Worm (Caenorhabditis elegans) whole organism, L4 larva: Measurements from ENCODE around the gene ZK546.4.
"Not testable (repeated sequence)": the region's sequence is repeated elsewhere in the genome, so short reads cannot be mapped to it uniquely, and the experiment has no call there.

Source experiments
- F37D6.2 ChIP-seq: sonication (generic microtip); optimal IDR thresholded peaks from 2 replicates; lab custom pipeline; 2016; ENCODE audit warnings: mild to moderate bottlenecking, missing genetic modification characterization, missing compliant biosample characterization
- F49E8.2 ChIP-seq: sonication (generic microtip); optimal IDR thresholded peaks from 2 replicates; lab custom pipeline; 2016; ENCODE audit warnings: missing compliant biosample characterization, mild to moderate bottlenecking, missing genetic modification characterization, borderline replicate concordance
- T20F7.1 ChIP-seq: fragments of 200-800 bp; sonication (Bioruptor generic); optimal IDR thresholded peaks from 2 replicates; lab custom pipeline; 2018; ENCODE audit warnings: mild to moderate bottlenecking, missing genetic modification characterization, missing compliant biosample characterization
- T26A8.4 ChIP-seq: fragments of 200-800 bp; sonication (Bioruptor generic); IDR thresholded peaks from 2 replicates; pipeline ENCODE4 v1.3.6; 2022; ENCODE audit warnings: missing genetic modification characterization, missing compliant biosample characterization
- aha-1 ChIP-seq: fragments of 150-350 bp; peaks from one replicate; lab custom pipeline; 2014; ENCODE audit warnings: missing biosample characterization, missing genetic modification characterization
- ama-1 ChIP-seq: fragments of 150-350 bp; optimal IDR thresholded peaks from 2 replicates; lab custom pipeline; 2014; ENCODE audit warnings: inconsistent platforms, mixed read lengths
- arid-1 ChIP-seq: fragments of 200-800 bp; sonication (Bioruptor generic); conservative IDR thresholded peaks from 2 replicates; pipeline ENCODE4 v1.3.6; 2022; ENCODE audit warnings: missing genetic modification reagents, missing genetic modification characterization, missing compliant biosample characterization
- ceh-20 ChIP-seq: fragments of 200-800 bp; sonication (Bioruptor generic); IDR thresholded peaks from 2 replicates; pipeline ENCODE4 v1.3.6; 2022; ENCODE audit warnings: missing genetic modification reagents, missing genetic modification characterization, missing compliant biosample characterization
- ces-1 ChIP-seq: fragments of 150-350 bp; sonication (generic microtip); optimal IDR thresholded peaks from 4 replicates; lab custom pipeline; 2014; ENCODE audit warnings: missing biosample characterization, missing genetic modification reagents, missing genetic modification characterization
- daf-16 ChIP-seq, 3 experiments: sonication (generic microtip); optimal IDR thresholded peaks; 2 replicates each; lab custom pipeline; 2016 to 2017; ENCODE audit warnings: missing genetic modification characterization in 3 of 3, missing genetic modification reagents in 3 of 3, mild to moderate bottlenecking in 2 of 3, missing compliant biosample characterization in 2 of 3, missing biosample characterization in 1 of 3, moderate library complexity in 1 of 3
- daf-19 ChIP-seq: fragments of 200-800 bp; sonication (Bioruptor generic); conservative IDR thresholded peaks from 2 replicates; pipeline ENCODE4 v1.3.6; 2022; ENCODE audit warnings: missing genetic modification characterization, missing compliant biosample characterization
- daf-8 ChIP-seq: fragments of 200-800 bp; sonication (Bioruptor generic); IDR thresholded peaks from 2 replicates; pipeline ENCODE4 v1.3.6; 2022; ENCODE audit warnings: missing genetic modification characterization, missing compliant biosample characterization
- dmd-8 ChIP-seq: fragments of 200-800 bp; sonication (Bioruptor generic); IDR thresholded peaks from 2 replicates; pipeline ENCODE4 v1.3.6; 2022; ENCODE audit warnings: missing genetic modification characterization, missing compliant biosample characterization
- dpl-1 ChIP-seq: fragments of 150-350 bp; optimal IDR thresholded peaks from 2 replicates; lab custom pipeline; 2014; ENCODE audit warnings: missing biosample characterization, missing genetic modification reagents, missing genetic modification characterization
- dve-1 ChIP-seq: sonication (generic microtip); optimal IDR thresholded peaks from 2 replicates; lab custom pipeline; 2017; ENCODE audit warnings: antibody characterized with exemption, mild to moderate bottlenecking, missing genetic modification characterization, missing compliant biosample characterization; ENCODE audit not compliant: insufficient read depth
- egl-43 ChIP-seq: fragments of 200-800 bp; sonication (Bioruptor generic); IDR thresholded peaks from 2 replicates; pipeline ENCODE4 v1.3.6; 2022; ENCODE audit warnings: missing genetic modification reagents, missing genetic modification characterization, missing compliant biosample characterization
- hlh-11 ChIP-seq: fragments of 200-800 bp; sonication (Bioruptor generic); optimal IDR thresholded peaks from 2 replicates; lab custom pipeline; 2018; ENCODE audit warnings: mild to moderate bottlenecking, missing genetic modification characterization, missing compliant biosample characterization
- hlh-30 ChIP-seq: sonication (generic microtip); optimal IDR thresholded peaks from 2 replicates; lab custom pipeline; 2017; ENCODE audit warnings: antibody characterized with exemption, mild to moderate bottlenecking, missing genetic modification characterization, missing compliant biosample characterization; ENCODE audit not compliant: insufficient read depth
- lim-7 ChIP-seq: fragments of 200-800 bp; sonication (Bioruptor generic); IDR thresholded peaks from 2 replicates; pipeline ENCODE4 v1.3.6; 2022; ENCODE audit warnings: missing genetic modification characterization, missing compliant biosample characterization
- lin-13 ChIP-seq: fragments of 150-350 bp; optimal IDR thresholded peaks from 2 replicates; lab custom pipeline; 2014; ENCODE audit warnings: missing biosample characterization, missing genetic modification reagents, missing genetic modification characterization
- lin-38 ChIP-seq: fragments of 200-800 bp; sonication (Bioruptor generic); IDR thresholded peaks from 2 replicates; pipeline ENCODE4 v1.3.6; 2022; ENCODE audit warnings: missing genetic modification reagents, missing genetic modification characterization, missing compliant biosample characterization
- lsy-2 ChIP-seq, 2 experiments: fragments of 150-350 bp in 1 of 2; sonication (generic microtip) in 1 of 2; optimal IDR thresholded peaks; 2 replicates each; lab custom pipeline; 2014 to 2017; ENCODE audit warnings: missing biosample characterization in 2 of 2, missing genetic modification characterization in 2 of 2
- madf-9 ChIP-seq: fragments of 200-800 bp; sonication (Bioruptor generic); conservative IDR thresholded peaks from 2 replicates; pipeline ENCODE4 v1.3.6; 2022; ENCODE audit warnings: missing genetic modification reagents, missing genetic modification characterization, missing compliant biosample characterization
- mep-1 ChIP-seq: fragments of 150-350 bp; sonication (generic microtip); optimal IDR thresholded peaks from 3 replicates; lab custom pipeline; 2014; ENCODE audit warnings: missing biosample characterization, missing genetic modification characterization
- mes-2 ChIP-seq: sonication (generic microtip); optimal IDR thresholded peaks from 2 replicates; lab custom pipeline; 2016; ENCODE audit warnings: missing genotype, mild to moderate bottlenecking, missing genetic modification characterization, missing compliant biosample characterization; ENCODE audit not compliant: poor library complexity, severe bottlenecking
- nhr-102 ChIP-seq: sonication (generic microtip); optimal IDR thresholded peaks from 2 replicates; lab custom pipeline; 2016; ENCODE audit warnings: mild to moderate bottlenecking, missing genetic modification characterization, moderate library complexity, missing compliant biosample characterization
- nhr-48 ChIP-seq: sonication (generic microtip); optimal IDR thresholded peaks from 2 replicates; lab custom pipeline; 2016; ENCODE audit warnings: mild to moderate bottlenecking, missing genetic modification characterization, missing compliant biosample characterization
- nhr-6 ChIP-seq: fragments of 150-350 bp; optimal IDR thresholded peaks from 2 replicates; lab custom pipeline; 2014; ENCODE audit warnings: missing biosample characterization, missing genetic modification characterization
- pha-4 ChIP-seq, 2 experiments: fragments of 150-350 bp in 1 of 2; fragments of 200-800 bp in 1 of 2; sonication (Bioruptor generic) in 1 of 2; IDR thresholded peaks in 1 of 2; optimal IDR thresholded peaks in 1 of 2; 2 replicates each; pipeline versions ENCODE4 v1.3.6 to Lab custom; 2014 to 2022; ENCODE audit warnings: missing genetic modification characterization in 2 of 2, missing genetic modification reagents in 2 of 2, missing biosample characterization in 1 of 2, missing compliant biosample characterization in 1 of 2
- php-3 ChIP-seq: fragments of 200-800 bp; sonication (Bioruptor generic); IDR thresholded peaks from 2 replicates; pipeline ENCODE4 v1.3.6; 2022; ENCODE audit warnings: missing genetic modification reagents, missing genetic modification characterization, missing compliant biosample characterization
- rbr-2 ChIP-seq: sonication (generic microtip); optimal IDR thresholded peaks from 2 replicates; lab custom pipeline; 2016; ENCODE audit warnings: missing genotype, missing genetic modification characterization, missing compliant biosample characterization
- sdz-12 ChIP-seq: fragments of 200-800 bp; sonication (Bioruptor generic); optimal IDR thresholded peaks from 2 replicates; lab custom pipeline; 2018; ENCODE audit warnings: mild to moderate bottlenecking, missing genetic modification characterization, missing compliant biosample characterization
- spr-1 ChIP-seq: sonication (generic microtip); optimal IDR thresholded peaks from 2 replicates; lab custom pipeline; 2016; ENCODE audit warnings: mild to moderate bottlenecking, missing genetic modification characterization, missing compliant biosample characterization
- spr-3 ChIP-seq: fragments of 200-800 bp; sonication (Bioruptor generic); optimal IDR thresholded peaks from 2 replicates; lab custom pipeline; 2018; ENCODE audit warnings: mild to moderate bottlenecking, missing genetic modification characterization, missing compliant biosample characterization
- zip-11 ChIP-seq: fragments of 200-800 bp; sonication (Bioruptor generic); IDR thresholded peaks from 2 replicates; pipeline ENCODE4 v1.3.6; 2022; ENCODE audit warnings: missing genetic modification characterization, missing compliant biosample characterization

ZK546.4 gene

ce11 chrII:4892594-4892993, 45.2 kb upstream of the ZK546.4 start, which contains the start of gene msp-33:
msp-33 (minus strand) TSS chrII:4892694.
- no peak for TF ChIP-seq egl-43 (GFP tag; lab: Robert Waterston, UW)
- TF ChIP-seq dmd-8 (GFP tag; lab: Robert Waterston, UW): no peak
- no peak for TF ChIP-seq daf-8
- TF ChIP-seq mes-2: no peak
- TF ChIP-seq ceh-20 (GFP tag; lab: Robert Waterston, UW): no peak
- peak; percentile 1 for TF ChIP-seq aha-1 (tag; lab: Kevin White, UChicago)
- no peak for TF ChIP-seq dpl-1 (GFP tag; lab: Kevin White, UChicago)
- TF ChIP-seq spr-3: no peak

DNA sequence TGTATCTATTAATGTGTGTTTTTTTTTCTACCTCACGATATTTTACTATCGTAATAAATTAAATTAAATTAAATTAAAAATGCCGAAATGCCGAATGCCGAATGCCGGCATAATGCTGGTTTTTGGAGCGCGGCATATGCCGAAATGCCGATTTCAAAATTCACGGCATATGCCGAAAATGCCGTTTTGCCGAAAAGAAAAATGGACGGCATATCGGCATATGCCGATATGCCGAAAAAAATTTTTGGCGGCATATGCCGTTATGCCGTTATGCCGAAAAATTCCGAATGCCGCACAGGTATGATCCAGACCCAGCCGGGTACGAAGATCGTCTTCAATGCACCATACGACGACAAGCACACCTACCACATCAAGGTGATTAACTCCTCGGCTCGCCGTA, 39.3 kb upstream of the ZK546.4 start, which contains the start of gene msp-32:
TSS of gene msp-32 (plus strand) at position 301 of the 400 bp plus-strand sequence.
- TF ChIP-seq php-3 (GFP tag; lab: Robert Waterston, UW); T20F7.1; sdz-12: not testable (repeated sequence)

- TF ChIP-seq spr-1: peak; percentile 28
- 0 out of 2 replicates have a peak, but pooled peaks have one; percentile 10 for TF ChIP-seq arid-1 (GFP tag; lab: Robert Waterston, UW)
- 0 out of 2 replicates have a peak, but pooled peaks have one; percentile 13 for TF ChIP-seq T26A8.4
- TF ChIP-seq F49E8.2: peak; percentile 0
- no peak for TF ChIP-seq zip-11 (GFP tag; lab: Robert Waterston, UW)
- TF ChIP-seq dpl-1 (GFP tag; lab: Kevin White, UChicago): peak; percentile 54
- peak; percentile 5 for TF ChIP-seq hlh-11 (tag; lab: Kevin White, UChicago)
- peak; percentile 1 for TF ChIP-seq nhr-48 (tag; lab: Kevin White, UChicago)
- TF ChIP-seq F37D6.2: no peak
- TF ChIP-seq dve-1 (tag; lab: Kevin White, UChicago): peak; percentile 58
- no peak for TF ChIP-seq ces-1 (GFP tag; lab: Kevin White, UChicago)
- TF ChIP-seq pha-4 (GFP tag; IDR thresholded peaks at IDR 0.05; lab: Robert Waterston, UW): peak; percentile 22; the same call in 1 of the 2 replicates
- no peak for TF ChIP-seq pha-4 (tag; optimal IDR thresholded peaks at IDR 0.05; lab: Kevin White, UChicago)
- TF ChIP-seq hlh-30 (tag; lab: Kevin White, UChicago): peak; percentile 43
- no peak for TF ChIP-seq madf-9 (GFP tag; lab: Robert Waterston, UW)
- peak; percentile 16 for TF ChIP-seq nhr-102 (tag; lab: Kevin White, UChicago)
- peak; percentile 62 for TF ChIP-seq ama-1
- TF ChIP-seq mep-1 (tag; lab: Kevin White, UChicago): peak; percentile 70
- 0 out of 2 replicates have a peak, but pooled peaks have one; percentile 33 for TF ChIP-seq daf-19 (GFP tag; lab: Robert Waterston, UW)
- TF ChIP-seq nhr-6 (tag; lab: Kevin White, UChicago): no peak
- TF ChIP-seq lin-13: peak; percentile 46
- peak; percentile 77 for TF ChIP-seq lin-38 (GFP tag; lab: Robert Waterston, UW)
- peak; percentile 49 for TF ChIP-seq aha-1 (tag; lab: Kevin White, UChicago)
- no peak for TF ChIP-seq daf-16 (GFP tag; optimal IDR thresholded peaks at IDR 0.05; lab: Kevin White, UChicago)
- TF ChIP-seq daf-16 (tag; optimal IDR thresholded peaks at IDR 0.05; lab: Kevin White, UChicago): peak; percentile 29
- no peak for TF ChIP-seq lim-7
- TF ChIP-seq rbr-2 (tag; lab: Kevin White, UChicago): peak; percentile 27
- TF ChIP-seq lsy-2 (tag; optimal IDR thresholded peaks at IDR 0.05; lab: Kevin White, UChicago): peak in 1 of 2 experiments; percentile 75
- peak; percentile 66 for TF ChIP-seq T20F7.1
- peak; percentile 68 for TF ChIP-seq mes-2
Observed at ce11 chrII:4902035-4902434, 35.8 kb upstream of the ZK546.4 start, which contains the start of gene R05F9.9. R05F9.9 (minus strand) TSS chrII:4902100.
